Fruit fly (Drosophila melanogaster): ENCODE measurements around the gene Ski6.

- TF ChIP-seq pad (GFP tag; optimal IDR thresholded peaks at IDR 0.05) (peak; percentile 63), CG33017 (tag; optimal IDR thresholded peaks at IDR 0.05) (peak; percentile 81), tj (GFP tag; optimal IDR thresholded peaks at IDR 0.05) (peak; percentile 29), cic (GFP tag; optimal IDR thresholded peaks at IDR 0.05) (no peak), Crg-1 (GFP tag; optimal IDR thresholded peaks at IDR 0.05) (peak; percentile 59), CG14711 (tag; optimal IDR thresholded peaks at IDR 0.05) (peak; percentile 95), Clk (GFP tag; optimal IDR thresholded peaks at IDR 0.05) (peak; percentile 19), cnc (optimal IDR thresholded peaks at IDR 0.05) (no peak), kay (GFP tag; ENCODE audit: borderline replicate concordance) (peak; percentile 93), toe (GFP tag; optimal IDR thresholded peaks at IDR 0.05) (no peak)
These were observed at the start of gene Ski6, which contains the start of gene CG16812 for dm6 chr2L:13222225-13222648.

All from whole organism, adult.